Worm (Caenorhabditis elegans): ENCODE results near the gene Y53F4B.27.

Y53F4B.27 gene

DNA sequence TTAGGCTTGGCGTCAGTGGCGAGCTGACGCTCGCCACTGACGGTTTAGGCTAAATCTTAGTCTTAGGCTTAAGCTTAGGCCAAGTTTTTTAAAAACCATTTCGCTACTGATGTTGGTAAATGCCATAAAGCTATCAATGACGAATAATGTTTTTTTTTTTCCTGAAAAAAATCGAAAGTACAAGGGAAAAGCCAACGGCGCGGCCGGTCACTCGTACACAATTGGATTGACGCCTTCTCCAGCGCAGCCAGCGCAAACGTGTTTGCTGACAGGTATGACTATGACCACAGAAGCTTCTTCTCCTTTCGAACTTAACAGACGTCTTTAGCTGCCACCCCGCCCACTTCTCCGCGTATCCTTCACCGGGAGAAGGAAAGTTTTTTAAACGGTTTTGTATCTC lies at the start of gene Y53F4B.27:
TSS of gene Y53F4B.27 (plus strand) at position 301 of the 400 bp plus-strand sequence.
- peak in 1 of 2 experiments; percentile 36 for TF ChIP-seq unc-62 (GFP tag; optimal IDR thresholded peaks at IDR 0.05 in 1 of 2)
- no peak for TF ChIP-seq unc-62 (tag; optimal IDR thresholded peaks at IDR 0.05)
- TF ChIP-seq aha-1 (tag) = peak; percentile 96
- TF ChIP-seq hlh-11 (tag; optimal IDR thresholded peaks at IDR 0.05) = peak; percentile 24
- no peak for TF ChIP-seq ces-1 (GFP tag; optimal IDR thresholded peaks at IDR 0.05)

DNA sequence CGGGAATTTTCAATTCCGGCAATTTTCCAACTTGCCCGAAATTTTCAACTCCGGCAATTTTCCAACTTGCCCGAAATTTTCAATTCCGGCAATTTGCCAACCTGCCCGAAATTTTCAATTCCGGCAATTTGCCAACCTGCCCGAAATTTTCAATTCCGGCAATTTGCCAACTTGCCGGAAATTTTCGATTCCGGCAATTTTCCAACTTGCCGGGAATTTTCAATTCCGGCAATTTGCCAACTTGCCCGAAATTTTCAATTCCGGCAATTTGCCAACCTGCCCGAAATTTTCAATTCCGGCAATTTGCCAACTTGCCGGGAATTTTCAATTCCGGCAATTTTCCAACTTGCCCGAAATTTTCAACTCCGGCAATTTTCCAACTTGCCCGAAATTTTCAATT lies 49.4 kb upstream of the Y53F4B.27 start:
- TF ChIP-seq Y48G9A.11 (GFP tag; IDR thresholded peaks at IDR 0.05) = 0 out of 2 replicates have a peak, but pooled peaks have one; percentile 10
- TF ChIP-seq egl-43 (GFP tag; IDR thresholded peaks at IDR 0.05) = peak; percentile 49; the same call in 1 of the 2 replicates
- peak; percentile 7; the same call in 1 of the 2 replicates for TF ChIP-seq ZK337.2 (GFP tag; IDR thresholded peaks at IDR 0.05)
- TF ChIP-seq nhr-42 (GFP tag; IDR thresholded peaks at IDR 0.05) = 0 out of 2 replicates have a peak, but pooled peaks have one; percentile 56

DNA sequence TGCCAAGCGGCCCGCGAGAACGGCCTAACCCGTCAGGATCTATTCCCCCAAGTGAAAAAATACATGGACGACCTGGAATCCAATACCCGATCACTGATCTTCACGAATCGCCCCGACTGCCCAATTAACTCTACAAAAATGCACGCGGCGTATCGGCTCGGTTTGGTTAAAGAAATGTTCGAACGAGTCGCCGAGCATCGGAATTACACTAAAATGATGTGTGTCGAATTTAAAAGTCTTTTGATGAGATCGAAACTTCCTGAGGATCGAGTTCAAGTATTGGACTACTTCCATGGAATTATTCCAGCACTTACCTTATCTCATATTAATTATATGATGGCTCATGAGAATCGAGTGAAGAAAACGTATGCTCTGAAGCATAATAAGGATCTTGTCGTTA lies 38.5 kb upstream of the Y53F4B.27 start:
- no peak for TF ChIP-seq ctbp-1 (GFP tag; IDR thresholded peaks at IDR 0.05)
- TF ChIP-seq ztf-7 (tag; optimal IDR thresholded peaks at IDR 0.05) = no peak
- peak; percentile 93 for TF ChIP-seq aha-1 (tag)
- no peak for TF ChIP-seq fkh-10 (GFP tag; optimal IDR thresholded peaks at IDR 0.05)
- no peak for TF ChIP-seq hif-1 (tag; optimal IDR thresholded peaks at IDR 0.05)
- TF ChIP-seq aly-2 (tag; optimal IDR thresholded peaks at IDR 0.05) = no peak
- TF ChIP-seq nhr-11 (tag; optimal IDR thresholded peaks at IDR 0.05) = no peak

DNA sequence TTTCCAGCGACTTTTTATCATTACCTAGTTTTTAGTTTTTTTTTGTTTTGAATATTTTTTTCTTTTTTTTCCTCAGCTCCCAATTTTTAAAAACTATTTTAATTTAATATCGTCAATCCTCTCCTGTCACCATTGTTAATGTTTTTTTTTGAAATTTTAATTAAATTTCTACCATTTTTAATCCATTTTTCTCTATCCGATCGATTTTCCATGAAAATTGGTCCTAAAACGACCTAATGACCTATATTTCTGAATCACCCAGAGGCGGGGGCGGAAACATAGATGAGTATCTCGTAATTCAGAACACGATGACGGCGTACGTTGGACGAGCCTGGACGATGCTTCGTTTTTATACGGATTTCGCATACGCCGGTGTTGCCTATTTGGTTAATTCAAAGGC lies 35.9 kb upstream of the Y53F4B.27 start, which contains the start of gene Y53F4B.39:
TSS of gene Y53F4B.39 (plus strand) at position 301 of the 400 bp plus-strand sequence.
- TF ChIP-seq unc-62 (GFP tag; optimal IDR thresholded peaks at IDR 0.05 in 1 of 2) (peak in 1 of 2 experiments; percentile 26), unc-62 (tag; optimal IDR thresholded peaks at IDR 0.05) (no peak), hlh-30 (tag; optimal IDR thresholded peaks at IDR 0.05; ENCODE audit: insufficient read depth) (no peak)

DNA sequence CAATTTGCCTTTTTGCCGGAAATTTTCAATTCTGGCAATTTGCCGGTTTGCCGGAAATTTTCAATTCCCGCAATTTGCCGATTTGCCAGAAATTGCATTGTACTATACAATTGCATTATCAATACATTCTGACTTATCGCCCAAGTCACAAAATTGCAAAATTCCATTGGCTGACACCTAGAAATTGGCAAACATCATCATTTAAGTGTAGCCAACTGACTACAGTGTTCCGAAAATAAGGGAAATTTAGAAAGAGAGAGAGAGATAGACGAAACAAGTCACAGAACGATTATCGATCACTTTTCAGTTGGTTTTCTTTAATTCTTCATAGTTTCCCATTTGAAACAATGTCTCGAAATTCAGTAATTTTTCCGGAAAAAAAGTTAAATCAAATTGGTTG lies 34.3 kb upstream of the Y53F4B.27 start:
- TF ChIP-seq dve-1 (tag; optimal IDR thresholded peaks at IDR 0.05; ENCODE audit: insufficient read depth) (peak; percentile 66), mxl-3 (GFP tag; optimal IDR thresholded peaks at IDR 0.05) (peak; percentile 9), nhr-77 (tag; optimal IDR thresholded peaks at IDR 0.05) (peak; percentile 97), ceh-20 (GFP tag; IDR thresholded peaks at IDR 0.05) (no peak), lsy-2 (tag; optimal IDR thresholded peaks at IDR 0.05) (peak in 1 of 2 experiments; percentile 27), nhr-42 (GFP tag; IDR thresholded peaks at IDR 0.05) (peak; percentile 66; the same call in 1 of the 2 replicates), nhr-11 (tag; optimal IDR thresholded peaks at IDR 0.05) (peak; percentile 11), dmd-9 (GFP tag; IDR thresholded peaks at IDR 0.05) (no peak), dmd-6 (GFP tag; IDR thresholded peaks at IDR 0.05) (peak; percentile 77), ZK546.5 (tag; optimal IDR thresholded peaks at IDR 0.05) (no peak), mes-2 (tag; optimal IDR thresholded peaks at IDR 0.05; ENCODE audit: poor library complexity, severe bottlenecking) (peak; percentile 31), ceh-44 (GFP tag; IDR thresholded peaks at IDR 0.05) (no peak), unc-62 (GFP tag; optimal IDR thresholded peaks at IDR 0.05 in 1 of 2) (peak in 1 of 2 experiments; percentile 19), unc-62 (tag; optimal IDR thresholded peaks at IDR 0.05) (no peak), fos-1 (tag; optimal IDR thresholded peaks at IDR 0.05) (no peak), lin-1 (GFP tag; IDR thresholded peaks at IDR 0.05) (0 out of 2 replicates have a peak, but pooled peaks have one; percentile 24), daf-16 (GFP tag; optimal IDR thresholded peaks at IDR 0.05) (no peak), daf-16 (tag; optimal IDR thresholded peaks at IDR 0.05) (peak; percentile 84), nhr-28 (tag; optimal IDR thresholded peaks at IDR 0.05) (peak; percentile 93), hlh-11 (tag; optimal IDR thresholded peaks at IDR 0.05) (peak; percentile 68), hlh-30 (tag; optimal IDR thresholded peaks at IDR 0.05; ENCODE audit: insufficient read depth) (peak; percentile 9), pqm-1 (tag; optimal IDR thresholded peaks at IDR 0.05) (peak; percentile 35), F10B5.3 (tag; optimal IDR thresholded peaks at IDR 0.05) (no peak)

Data from whole organism, L4 larva.